Fruit fly (Drosophila melanogaster) whole organism, pupa: ENCODE data around the gene CG6178.

Source experiments
- CG34367 ChIP-seq: fragments of 200-800 bp; sonication (Bioruptor generic); optimal IDR thresholded peaks from 2 replicates; lab custom pipeline; 2018; ENCODE audit warnings: missing biosample characterization, mild to moderate bottlenecking, missing genetic modification characterization
- CG4496 ChIP-seq: fragments of 200-800 bp; sonication (Bioruptor generic); IDR thresholded peaks from 3 replicates; pipeline ENCODE4 v1.3.6; 2022; ENCODE audit warnings: missing biosample characterization, missing genetic modification characterization
- CG8301 ChIP-seq: fragments of 200-800 bp; sonication (Bioruptor generic); optimal IDR thresholded peaks from 2 replicates; lab custom pipeline; 2018; ENCODE audit warnings: missing biosample characterization, mild to moderate bottlenecking, missing genetic modification characterization
- CG9948 ChIP-seq: fragments of 200-800 bp; sonication (Bioruptor generic); optimal IDR thresholded peaks from 2 replicates; lab custom pipeline; 2018; ENCODE audit warnings: missing biosample characterization, mild to moderate bottlenecking, missing genetic modification characterization, moderate library complexity
- Ets98B ChIP-seq: fragments of 200-800 bp; sonication (Bioruptor generic); IDR thresholded peaks from 2 replicates; pipeline ENCODE4 v1.3.6; 2022; ENCODE audit warnings: missing biosample characterization, missing genetic modification characterization
- fd96Ca ChIP-seq: fragments of 200-800 bp; sonication (Bioruptor generic); IDR thresholded peaks from 3 replicates; pipeline ENCODE4 v1.3.6; 2022; ENCODE audit warnings: missing biosample characterization, missing genetic modification characterization

dm6 chr3R:24150103-24150502, 2.0 kb upstream of the CG6178 start, which contains the start of gene p38c:
- TF ChIP-seq Ets98B (no peak), CG9948 (no peak), fd96Ca (GFP tag; lab: Robert Waterston, UW) (no peak), CG34367 (no peak), CG4496 (GFP tag; lab: Robert Waterston, UW) (no peak), CG8301 (tag; lab: Kevin White, UChicago) (no peak)
